Worm (Caenorhabditis elegans) whole organism, early embryonic: ENCODE measurements around the gene K12B6.9.
A peak's percentile ranks its signal among the peaks of the same experiment; 100 is the strongest.

Experiments used
- B0310.2 ChIP-seq: sonication (generic microtip); optimal IDR thresholded peaks from 2 replicates; lab custom pipeline; 2016; ENCODE audit warnings: mild to moderate bottlenecking, missing genetic modification characterization, missing compliant biosample characterization
- F13C5.2 ChIP-seq: sonication (generic microtip); optimal IDR thresholded peaks from 2 replicates; lab custom pipeline; 2017; ENCODE audit warnings: mild to moderate bottlenecking, missing genetic modification characterization, inconsistent platforms, missing compliant biosample characterization
- aly-1 ChIP-seq: sonication (generic microtip); optimal IDR thresholded peaks from 2 replicates; lab custom pipeline; 2016; ENCODE audit warnings: missing genetic modification characterization, missing compliant biosample characterization
- ama-1 ChIP-seq: fragments of 150-350 bp; optimal IDR thresholded peaks from 2 replicates; lab custom pipeline; 2014
- ceh-13 ChIP-seq: fragments of 200-800 bp; sonication (Bioruptor generic); optimal IDR thresholded peaks from 2 replicates; lab custom pipeline; 2018; ENCODE audit warnings: mild to moderate bottlenecking, missing genetic modification characterization, missing compliant biosample characterization
- ceh-36 ChIP-seq: sonication (generic microtip); optimal IDR thresholded peaks from 2 replicates; lab custom pipeline; 2016; ENCODE audit warnings: missing genetic modification characterization, inconsistent platforms, missing compliant biosample characterization
- ets-7 ChIP-seq: sonication (generic microtip); optimal IDR thresholded peaks from 2 replicates; lab custom pipeline; 2016; ENCODE audit warnings: missing genotype, missing genetic modification characterization, missing compliant biosample characterization
- flt-1 ChIP-seq: fragments of 200-800 bp; sonication (Bioruptor generic); IDR thresholded peaks from 2 replicates; pipeline ENCODE4 v1.3.6; 2022; ENCODE audit warnings: missing genetic modification characterization, missing compliant biosample characterization
- hmbx-1 ChIP-seq: sonication (generic microtip); optimal IDR thresholded peaks from 2 replicates; lab custom pipeline; 2016; ENCODE audit warnings: mild to moderate bottlenecking, missing genetic modification characterization, missing compliant biosample characterization
- hmg-4 ChIP-seq: fragments of 200-800 bp; sonication (Bioruptor generic); optimal IDR thresholded peaks from 2 replicates; lab custom pipeline; 2018; ENCODE audit warnings: mild to moderate bottlenecking, missing genetic modification characterization, missing compliant biosample characterization
- hnd-1 ChIP-seq: sonication (generic microtip); optimal IDR thresholded peaks from 2 replicates; lab custom pipeline; 2016; ENCODE audit warnings: missing genetic modification characterization, missing compliant biosample characterization
- pes-1 ChIP-seq: fragments of 200-800 bp; sonication (Bioruptor generic); IDR thresholded peaks from 2 replicates; pipeline ENCODE4 v1.3.6; 2022; ENCODE audit warnings: missing genetic modification reagents, missing genetic modification characterization, missing compliant biosample characterization
- scrt-1 ChIP-seq: fragments of 200-800 bp; sonication (Bioruptor generic); IDR thresholded peaks from 2 replicates; pipeline ENCODE4 v1.3.6; 2022; ENCODE audit warnings: missing genetic modification characterization, missing compliant biosample characterization
- sea-1 ChIP-seq: fragments of 200-800 bp; sonication (Bioruptor generic); conservative IDR thresholded peaks from 2 replicates; pipeline ENCODE4 v1.3.6; 2022; ENCODE audit warnings: missing genetic modification characterization, missing compliant biosample characterization
- tbx-11 ChIP-seq: fragments of 200-800 bp; sonication (Bioruptor generic); IDR thresholded peaks from 2 replicates; pipeline ENCODE4 v1.3.6; 2022; ENCODE audit warnings: missing genetic modification characterization, missing compliant biosample characterization
- tbx-37 ChIP-seq: fragments of 200-800 bp; sonication (Bioruptor generic); conservative IDR thresholded peaks from 2 replicates; pipeline ENCODE4 v1.3.6; 2022; ENCODE audit warnings: missing genetic modification reagents, missing genetic modification characterization, missing compliant biosample characterization
- tra-4 ChIP-seq: sonication (generic microtip); optimal IDR thresholded peaks from 2 replicates; lab custom pipeline; 2017; ENCODE audit warnings: missing genetic modification characterization, missing compliant biosample characterization

The K12B6.9 gene

ce11 chrV:6275209-6275608 is 17.3 kb downstream of the K12B6.9 start:
- no peak for TF ChIP-seq aly-1
- no peak for TF ChIP-seq ets-7
- TF ChIP-seq hmbx-1 (tag; lab: Kevin White, UChicago), result no peak
- no peak for TF ChIP-seq F13C5.2 (tag; lab: Kevin White, UChicago)
- no peak for TF ChIP-seq pes-1 (GFP tag; lab: Robert Waterston, UW)

ce11 chrV:6270552-6270951 is 21.9 kb downstream of the K12B6.9 start, which contains the start of gene F31F7.2:
F31F7.2 (plus strand) TSS chrV:6270852.
- TF ChIP-seq ceh-36 (no peak), pes-1 (GFP tag; lab: Robert Waterston, UW) (no peak), hmbx-1 (tag; lab: Kevin White, UChicago) (no peak), hmg-4 (GFP tag; lab: Kevin White, UChicago) (no peak), F13C5.2 (tag; lab: Kevin White, UChicago) (no peak), tbx-37 (GFP tag; lab: Robert Waterston, UW) (no peak), tra-4 (tag; lab: Kevin White, UChicago) (no peak), ama-1 (no peak)

- no peak for TF ChIP-seq tbx-37 (GFP tag; lab: Robert Waterston, UW)
- no peak for TF ChIP-seq sea-1 (GFP tag; lab: Robert Waterston, UW)
- no peak for TF ChIP-seq pes-1 (GFP tag; lab: Robert Waterston, UW)
- TF ChIP-seq ceh-13 (GFP tag; lab: Kevin White, UChicago), result no peak
- TF ChIP-seq F13C5.2 (tag; lab: Kevin White, UChicago), result peak; percentile 4
- TF ChIP-seq scrt-1 (GFP tag; lab: Robert Waterston, UW), result 0 out of 2 replicates have a peak, but pooled peaks have one; percentile 15
- TF ChIP-seq aly-1, result peak; percentile 2
- TF ChIP-seq ets-7, result no peak
- TF ChIP-seq tbx-11 (GFP tag; lab: Robert Waterston, UW), result no peak
Measured at ce11 chrV:6270097-6270496, 22.4 kb downstream of the K12B6.9 start.

ce11 chrV:6268961-6269360 is 23.5 kb downstream of the K12B6.9 start:
- no peak for TF ChIP-seq aly-1
- TF ChIP-seq ets-7, result no peak
- TF ChIP-seq pes-1 (GFP tag; lab: Robert Waterston, UW), result no peak
- TF ChIP-seq ceh-13 (GFP tag; lab: Kevin White, UChicago), result no peak
- TF ChIP-seq B0310.2 (tag; lab: Kevin White, UChicago), result no peak
- TF ChIP-seq sea-1 (GFP tag; lab: Robert Waterston, UW), result no peak
- no peak for TF ChIP-seq tra-4 (tag; lab: Kevin White, UChicago)
- no peak for TF ChIP-seq flt-1 (GFP tag; lab: Robert Waterston, UW)
- no peak for TF ChIP-seq ceh-36
- TF ChIP-seq ama-1, result no peak

- no peak for TF ChIP-seq tbx-11 (GFP tag; lab: Robert Waterston, UW)
- TF ChIP-seq flt-1 (GFP tag; lab: Robert Waterston, UW), result no peak
- TF ChIP-seq hnd-1 (tag; lab: Kevin White, UChicago), result no peak
- TF ChIP-seq tbx-37 (GFP tag; lab: Robert Waterston, UW), result no peak
- TF ChIP-seq B0310.2 (tag; lab: Kevin White, UChicago), result no peak
- TF ChIP-seq ama-1, result no peak
- no peak for TF ChIP-seq sea-1 (GFP tag; lab: Robert Waterston, UW)
- TF ChIP-seq tra-4 (tag; lab: Kevin White, UChicago), result no peak
- no peak for TF ChIP-seq hmg-4 (GFP tag; lab: Kevin White, UChicago)
- TF ChIP-seq hmbx-1 (tag; lab: Kevin White, UChicago), result no peak
- no peak for TF ChIP-seq ceh-36
- no peak for TF ChIP-seq pes-1 (GFP tag; lab: Robert Waterston, UW)
- no peak for TF ChIP-seq aly-1
- no peak for TF ChIP-seq F13C5.2 (tag; lab: Kevin White, UChicago)
- TF ChIP-seq ceh-13 (GFP tag; lab: Kevin White, UChicago), result no peak
- no peak for TF ChIP-seq ets-7
- no peak for TF ChIP-seq scrt-1 (GFP tag; lab: Robert Waterston, UW)
Measured at ce11 chrV:6268526-6268925, 23.9 kb downstream of the K12B6.9 start.

- no peak for TF ChIP-seq scrt-1 (GFP tag; lab: Robert Waterston, UW)
- TF ChIP-seq F13C5.2 (tag; lab: Kevin White, UChicago), result no peak
- TF ChIP-seq sea-1 (GFP tag; lab: Robert Waterston, UW), result no peak
- no peak for TF ChIP-seq hnd-1 (tag; lab: Kevin White, UChicago)
- no peak for TF ChIP-seq hmg-4 (GFP tag; lab: Kevin White, UChicago)
- TF ChIP-seq tbx-11 (GFP tag; lab: Robert Waterston, UW), result no peak
- TF ChIP-seq tra-4 (tag; lab: Kevin White, UChicago), result no peak
- no peak for TF ChIP-seq flt-1 (GFP tag; lab: Robert Waterston, UW)
- no peak for TF ChIP-seq ceh-36
- TF ChIP-seq ceh-13 (GFP tag; lab: Kevin White, UChicago), result no peak
- no peak for TF ChIP-seq tbx-37 (GFP tag; lab: Robert Waterston, UW)
- no peak for TF ChIP-seq hmbx-1 (tag; lab: Kevin White, UChicago)
- TF ChIP-seq B0310.2 (tag; lab: Kevin White, UChicago), result no peak
- TF ChIP-seq ama-1, result no peak
- no peak for TF ChIP-seq aly-1
- no peak for TF ChIP-seq ets-7
- TF ChIP-seq pes-1 (GFP tag; lab: Robert Waterston, UW), result no peak
Measured at ce11 chrV:6267978-6268377, 24.5 kb downstream of the K12B6.9 start.

ce11 chrV:6267237-6267812 is 25.1 kb downstream of the K12B6.9 start, which contains the start of gene mrck-1:
mrck-1 (minus strand) TSS chrV:6267287.
- TF ChIP-seq pes-1 (GFP tag; lab: Robert Waterston, UW), result no peak; the same call in 1 of the 2 replicates
- peak; percentile 33 for TF ChIP-seq ets-7
- no peak for TF ChIP-seq hnd-1 (tag; lab: Kevin White, UChicago)
- TF ChIP-seq hmbx-1 (tag; lab: Kevin White, UChicago), result no peak
- TF ChIP-seq scrt-1 (GFP tag; lab: Robert Waterston, UW), result peak; percentile 74
- peak; percentile 95 for TF ChIP-seq F13C5.2 (tag; lab: Kevin White, UChicago)
- TF ChIP-seq hmg-4 (GFP tag; lab: Kevin White, UChicago), result peak; percentile 95
- TF ChIP-seq flt-1 (GFP tag; lab: Robert Waterston, UW), result peak; percentile 71
- TF ChIP-seq tbx-11 (GFP tag; lab: Robert Waterston, UW), result peak; percentile 57
- TF ChIP-seq B0310.2 (tag; lab: Kevin White, UChicago), result peak; percentile 64
- peak; percentile 77 for TF ChIP-seq sea-1 (GFP tag; lab: Robert Waterston, UW)
- TF ChIP-seq tbx-37 (GFP tag; lab: Robert Waterston, UW), result peak; percentile 76
- TF ChIP-seq tra-4 (tag; lab: Kevin White, UChicago), result no peak
- TF ChIP-seq ama-1, result no peak
- peak; percentile 82 for TF ChIP-seq aly-1
- peak; percentile 37 for TF ChIP-seq ceh-13 (GFP tag; lab: Kevin White, UChicago)
- peak; percentile 54 for TF ChIP-seq ceh-36
